Fruit fly (Drosophila melanogaster): ENCODE results near the gene CG10274.
A peak's percentile ranks its signal among the peaks of the same experiment; 100 is the strongest.

CG10274 gene

dm6 chr3L:6216787-6217078, 35.1 kb upstream of the CG10274 start:
- TF ChIP-seq Pif1A (GFP tag; optimal IDR thresholded peaks at IDR 0.05) = no peak
- no peak for TF ChIP-seq CG14655 (GFP tag; optimal IDR thresholded peaks at IDR 0.05)
- no peak for TF ChIP-seq CG4496 (GFP tag; IDR thresholded peaks at IDR 0.05)
- TF ChIP-seq Pif1B (GFP tag; optimal IDR thresholded peaks at IDR 0.05) = no peak
- TF ChIP-seq CG17806 (tag; optimal IDR thresholded peaks at IDR 0.05) = no peak
- TF ChIP-seq CG12605 (GFP tag; IDR thresholded peaks at IDR 0.05) = no peak
- no peak for TF ChIP-seq CG9948 (tag; optimal IDR thresholded peaks at IDR 0.05)
- no peak for TF ChIP-seq CG32121 (GFP tag; IDR thresholded peaks at IDR 0.05)
- TF ChIP-seq gl (tag; optimal IDR thresholded peaks at IDR 0.05) = no peak

DNA sequence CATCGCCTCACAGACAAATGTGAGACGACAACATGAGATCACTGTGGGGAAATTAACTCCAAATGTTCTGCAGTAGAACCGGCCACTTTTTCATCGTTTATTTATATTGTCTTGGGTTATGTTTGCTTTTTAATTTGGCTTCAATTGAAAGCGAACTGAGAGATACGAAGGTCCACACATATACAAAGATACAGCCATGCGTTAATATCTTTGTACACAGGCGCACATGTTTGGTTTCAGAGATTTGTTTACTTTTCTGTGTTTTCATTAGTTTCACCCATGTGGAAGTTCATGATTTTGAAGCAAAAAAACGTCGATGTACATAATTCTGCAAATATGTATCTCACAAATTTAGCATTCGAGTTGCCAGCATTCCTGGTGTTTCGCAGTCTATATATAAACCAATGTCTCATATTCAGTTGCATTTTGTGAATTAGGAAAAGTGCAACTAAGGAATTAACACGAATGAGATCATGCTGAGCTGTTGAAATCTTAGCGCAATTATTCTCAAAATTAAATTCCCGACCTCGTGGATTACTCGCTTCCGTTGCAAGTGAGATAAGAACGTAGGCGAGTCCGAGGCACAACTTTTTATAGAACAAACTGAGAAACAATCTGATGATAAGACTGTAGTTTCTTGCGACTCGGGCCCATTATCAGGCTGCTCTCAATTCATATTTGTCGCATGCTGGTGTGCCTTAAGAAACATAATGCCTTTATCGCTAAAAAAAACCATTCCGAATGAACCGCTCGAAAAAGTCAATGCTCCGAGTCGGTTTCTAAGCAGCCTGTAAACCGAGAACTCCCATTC, 34.6 kb upstream of the CG10274 start:
- peak; percentile 52 for TF ChIP-seq EcR (GFP tag; optimal IDR thresholded peaks at IDR 0.05)
- no peak for TF ChIP-seq CG4496 (GFP tag; IDR thresholded peaks at IDR 0.05)
- no peak for TF ChIP-seq CG17806 (tag; optimal IDR thresholded peaks at IDR 0.05)

DNA sequence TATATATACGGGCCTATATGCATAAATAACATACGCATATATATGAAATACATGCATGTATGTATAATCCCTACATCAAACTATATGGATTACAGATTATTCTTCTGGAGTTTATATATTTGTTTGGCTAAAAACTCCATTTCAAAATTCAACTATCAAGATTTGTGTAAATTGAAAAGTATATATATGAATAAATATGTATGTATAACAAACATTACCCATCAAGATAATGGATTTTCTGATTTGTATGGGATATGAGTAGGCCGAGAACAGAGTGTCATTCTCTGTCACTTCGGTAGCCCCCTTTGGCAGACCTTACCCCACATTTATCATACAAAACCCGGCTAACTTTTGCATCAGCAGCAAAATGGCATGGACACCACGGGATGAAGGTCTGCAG, 18.5 kb upstream of the CG10274 start, which contains the start of gene CG8219:
Gene CG8219 (plus strand): TSS at position 301 of the 400 bp plus-strand sequence.
- TF ChIP-seq CG15710 (tag; optimal IDR thresholded peaks at IDR 0.05) = no peak
- no peak for TF ChIP-seq CG32121 (GFP tag; IDR thresholded peaks at IDR 0.05)
- TF ChIP-seq Ets98B (GFP tag; IDR thresholded peaks at IDR 0.05) = no peak
- no peak for TF ChIP-seq CG13204 (GFP tag; optimal IDR thresholded peaks at IDR 0.05)
- TF ChIP-seq CG17806 (tag; optimal IDR thresholded peaks at IDR 0.05) = no peak
- TF ChIP-seq CG14655 (GFP tag; optimal IDR thresholded peaks at IDR 0.05) = no peak
- TF ChIP-seq EcR (GFP tag; optimal IDR thresholded peaks at IDR 0.05) = no peak
- TF ChIP-seq CG10348 (GFP tag; IDR thresholded peaks at IDR 0.05) = no peak
- TF ChIP-seq rn (GFP tag; IDR thresholded peaks at IDR 0.05) = no peak
- no peak for TF ChIP-seq CG4496 (GFP tag; IDR thresholded peaks at IDR 0.05)
- no peak for TF ChIP-seq CG9948 (tag; optimal IDR thresholded peaks at IDR 0.05)
- TF ChIP-seq Pif1B (GFP tag; optimal IDR thresholded peaks at IDR 0.05) = no peak
- no peak for TF ChIP-seq gl (tag; optimal IDR thresholded peaks at IDR 0.05)
- no peak for TF ChIP-seq Pif1A (GFP tag; optimal IDR thresholded peaks at IDR 0.05)
- TF ChIP-seq CG34367 (tag; optimal IDR thresholded peaks at IDR 0.05) = no peak
- TF ChIP-seq CG8301 (tag; optimal IDR thresholded peaks at IDR 0.05) = no peak
- no peak for TF ChIP-seq CG12605 (GFP tag; IDR thresholded peaks at IDR 0.05)

DNA sequence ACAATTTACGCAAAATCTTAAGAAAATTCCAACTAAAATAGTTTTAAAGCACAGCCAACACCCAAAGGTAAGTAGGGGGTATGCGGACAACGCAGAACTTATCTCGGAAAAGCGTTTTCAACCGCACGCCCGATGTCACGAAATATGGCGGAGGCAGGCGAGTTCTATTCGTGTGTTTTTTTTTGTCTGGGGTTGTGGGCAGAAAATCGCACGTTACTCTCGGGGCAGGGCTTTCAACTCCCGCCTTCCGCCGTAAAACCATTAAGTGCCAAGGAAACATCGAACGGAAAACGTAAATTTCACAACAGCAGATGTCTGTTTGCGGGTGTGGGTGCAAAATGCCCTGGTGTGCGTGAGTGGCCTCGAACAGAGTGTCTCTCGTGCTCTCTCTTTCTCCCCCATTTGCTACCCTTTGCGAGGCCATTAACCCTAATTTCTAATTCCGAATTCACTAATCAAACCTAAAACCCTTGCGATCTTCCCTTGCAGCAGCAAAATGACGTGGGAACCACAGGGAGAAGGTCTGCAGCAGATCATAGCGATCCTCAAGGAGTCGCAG, 12.0 kb upstream of the CG10274 start:
- no peak for TF ChIP-seq rn (GFP tag; IDR thresholded peaks at IDR 0.05)
- 0 out of 3 replicates have a peak, but pooled peaks have one; percentile 4 for TF ChIP-seq CG4496 (GFP tag; IDR thresholded peaks at IDR 0.05)
- TF ChIP-seq EcR (GFP tag; optimal IDR thresholded peaks at IDR 0.05) = peak; percentile 96

dm6 chr3L:6192822-6193555, 11.4 kb upstream of the CG10274 start, which contains the start of the genes Sf3b6 and Tnpo:
Gene Sf3b6 (minus strand): TSS chr3L:6193179.
Gene Tnpo (plus strand): TSS chr3L:6193480.
- TF ChIP-seq Pif1B (GFP tag; optimal IDR thresholded peaks at IDR 0.05) (no peak), CG10348 (GFP tag; IDR thresholded peaks at IDR 0.05) (0 out of 2 replicates have a peak, but pooled peaks have one; percentile 19), CG14655 (GFP tag; optimal IDR thresholded peaks at IDR 0.05) (no peak), CG9948 (tag; optimal IDR thresholded peaks at IDR 0.05) (peak; percentile 73), D1 (tag; optimal IDR thresholded peaks at IDR 0.05) (no peak), CG32121 (GFP tag; IDR thresholded peaks at IDR 0.05) (peak; percentile 58; the same call in 1 of the 2 replicates), Snoo (tag; optimal IDR thresholded peaks at IDR 0.05) (peak; percentile 76), rn (GFP tag; IDR thresholded peaks at IDR 0.05) (peak; percentile 64), CG15710 (tag; optimal IDR thresholded peaks at IDR 0.05) (peak; percentile 83), fd96Ca (GFP tag; IDR thresholded peaks at IDR 0.05) (peak; percentile 54; the same call in 2 of the 3 replicates), gl (tag; optimal IDR thresholded peaks at IDR 0.05) (no peak), EcR (GFP tag; optimal IDR thresholded peaks at IDR 0.05) (peak; percentile 81), Pif1A (GFP tag; optimal IDR thresholded peaks at IDR 0.05) (no peak), CG17806 (tag; optimal IDR thresholded peaks at IDR 0.05) (peak; percentile 52), CG8159 (tag; optimal IDR thresholded peaks at IDR 0.05) (no peak), Ets98B (GFP tag; IDR thresholded peaks at IDR 0.05) (no peak; the same call in none of the 2 replicates), CG4496 (GFP tag; IDR thresholded peaks at IDR 0.05) (peak; percentile 60; the same call in 2 of the 3 replicates), CG13204 (GFP tag; optimal IDR thresholded peaks at IDR 0.05) (no peak), CG12605 (GFP tag; IDR thresholded peaks at IDR 0.05) (no peak), CG8301 (tag; optimal IDR thresholded peaks at IDR 0.05) (no peak), CG34367 (tag; optimal IDR thresholded peaks at IDR 0.05) (peak; percentile 57)
